Worm (Caenorhabditis elegans): Measurements from ENCODE around the gene col-79.

DNA sequence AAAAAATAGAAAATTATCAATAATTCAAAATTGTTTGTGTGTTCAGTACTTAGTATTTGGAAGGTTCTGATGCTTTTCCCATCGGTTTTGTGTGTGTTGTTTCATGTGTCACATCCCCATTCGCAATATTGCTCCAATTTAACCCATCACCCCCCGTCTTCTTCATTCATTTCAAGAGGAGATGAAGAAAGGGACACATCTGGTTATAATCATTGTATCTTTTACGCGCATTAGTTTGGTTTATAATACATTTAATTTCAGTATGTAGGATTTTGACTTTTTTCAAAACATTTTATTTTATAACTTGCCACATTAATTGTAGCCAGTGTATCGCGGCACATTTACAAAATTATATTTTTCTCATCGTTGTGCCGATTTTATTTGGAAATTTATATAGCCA is 23.3 kb upstream of the col-79 start:
- TF ChIP-seq flt-1 (GFP tag; IDR thresholded peaks at IDR 0.05): no peak
- no peak for TF ChIP-seq klf-2 (GFP tag; conservative IDR thresholded peaks at IDR 0.05)
- TF ChIP-seq ztf-29 (GFP tag; IDR thresholded peaks at IDR 0.05): no peak
- TF ChIP-seq ref-1 (GFP tag; conservative IDR thresholded peaks at IDR 0.05): no peak
- TF ChIP-seq tab-1 (GFP tag; IDR thresholded peaks at IDR 0.05): no peak
- no peak for TF ChIP-seq ztf-23 (GFP tag; IDR thresholded peaks at IDR 0.05)
- no peak for TF ChIP-seq cog-1 (tag; optimal IDR thresholded peaks at IDR 0.05)
- TF ChIP-seq med-1 (GFP tag; optimal IDR thresholded peaks at IDR 0.05; ENCODE audit: insufficient read depth): no peak
- no peak for TF ChIP-seq T22C8.4 (GFP tag; IDR thresholded peaks at IDR 0.05)
